Worm (Caenorhabditis elegans): ENCODE data around the gene F23D12.1.

ce11 chrX:14415641-14416040, 12.3 kb downstream of the F23D12.1 start, which contains the start of gene F23D12.10:
- TF ChIP-seq hmbx-1 (tag; optimal IDR thresholded peaks at IDR 0.05), result no peak
- TF ChIP-seq flt-1 (GFP tag; IDR thresholded peaks at IDR 0.05), result no peak
- no peak for TF ChIP-seq hmg-4 (GFP tag; optimal IDR thresholded peaks at IDR 0.05)
- TF ChIP-seq ama-1 (optimal IDR thresholded peaks at IDR 0.05), result no peak
- no peak for TF ChIP-seq tra-4 (tag; optimal IDR thresholded peaks at IDR 0.05)
- no peak for TF ChIP-seq hnd-1 (tag; optimal IDR thresholded peaks at IDR 0.05)

All from whole organism, early embryonic.